Worm (Caenorhabditis elegans) whole organism, L2 larva: ENCODE measurements around the gene cal-8.

Experiments used
- C34F6.9 ChIP-seq: fragments of 150-350 bp; optimal IDR thresholded peaks from 2 replicates; lab custom pipeline; 2014; ENCODE audit warnings: missing biosample characterization, missing genetic modification characterization
- ZK546.5 ChIP-seq: sonication (generic microtip); optimal IDR thresholded peaks from 2 replicates; lab custom pipeline; 2017; ENCODE audit warnings: missing biosample characterization, missing genetic modification characterization
- ama-1 ChIP-seq: fragments of 150-350 bp; optimal IDR thresholded peaks from 2 replicates; lab custom pipeline; 2018; ENCODE audit warnings: inconsistent platforms
- ceh-82 ChIP-seq: fragments of 150-350 bp; optimal IDR thresholded peaks from 2 replicates; lab custom pipeline; 2014; ENCODE audit warnings: missing biosample characterization, missing genetic modification characterization
- crh-2 ChIP-seq: sonication (generic microtip); optimal IDR thresholded peaks from 2 replicates; lab custom pipeline; 2017; ENCODE audit warnings: missing biosample characterization, missing genetic modification characterization
- dmd-4 ChIP-seq: sonication (generic microtip); optimal IDR thresholded peaks from 2 replicates; lab custom pipeline; 2017; ENCODE audit warnings: missing biosample characterization, missing genetic modification characterization
- elt-1 ChIP-seq: fragments of 150-350 bp; optimal IDR thresholded peaks from 2 replicates; lab custom pipeline; 2014; ENCODE audit warnings: missing biosample characterization, missing genetic modification characterization
- fos-1 ChIP-seq: fragments of 150-350 bp; optimal IDR thresholded peaks from 2 replicates; lab custom pipeline; 2014; ENCODE audit warnings: missing biosample characterization, missing genetic modification characterization
- gmeb-1 ChIP-seq: fragments of 150-350 bp; optimal IDR thresholded peaks from 2 replicates; lab custom pipeline; 2014; ENCODE audit warnings: missing biosample characterization, missing genetic modification characterization
- lin-39 ChIP-seq: fragments of 150-350 bp; optimal IDR thresholded peaks from 2 replicates; lab custom pipeline; 2014; ENCODE audit warnings: missing biosample characterization, missing genetic modification reagents, missing genetic modification characterization
- lsy-2 ChIP-seq, 2 experiments: fragments of 150-350 bp in 1 of 2; sonication (generic microtip) in 1 of 2; optimal IDR thresholded peaks; 2 replicates each; lab custom pipeline; 2014 to 2017; ENCODE audit warnings: missing biosample characterization in 2 of 2, missing genetic modification characterization in 2 of 2
- mbf-1 ChIP-seq: sonication (generic microtip); optimal IDR thresholded peaks from 2 replicates; lab custom pipeline; 2017; ENCODE audit warnings: missing biosample characterization, missing genetic modification characterization
- nhr-10 ChIP-seq: sonication (generic microtip); optimal IDR thresholded peaks from 2 replicates; lab custom pipeline; 2017; ENCODE audit warnings: missing biosample characterization, missing genetic modification characterization
- nhr-11 ChIP-seq: fragments of 150-350 bp; optimal IDR thresholded peaks from 2 replicates; lab custom pipeline; 2014; ENCODE audit warnings: missing biosample characterization, missing genetic modification characterization
- nhr-129 ChIP-seq: fragments of 150-350 bp; optimal IDR thresholded peaks from 2 replicates; lab custom pipeline; 2014; ENCODE audit warnings: missing biosample characterization, missing genetic modification characterization
- nhr-21 ChIP-seq: fragments of 150-350 bp; optimal IDR thresholded peaks from 2 replicates; lab custom pipeline; 2014; ENCODE audit warnings: missing biosample characterization, missing genetic modification characterization
- nhr-23 ChIP-seq: fragments of 150-350 bp; optimal IDR thresholded peaks from 2 replicates; lab custom pipeline; 2014; ENCODE audit warnings: missing biosample characterization, missing genetic modification reagents, missing genetic modification characterization
- nhr-25 ChIP-seq: fragments of 150-350 bp; sonication (generic microtip); optimal IDR thresholded peaks from 3 replicates; lab custom pipeline; 2014; ENCODE audit warnings: missing biosample characterization, missing genetic modification characterization
- nhr-6 ChIP-seq: fragments of 150-350 bp; optimal IDR thresholded peaks from 2 replicates; lab custom pipeline; 2014; ENCODE audit warnings: missing biosample characterization, missing genetic modification characterization
- nhr-77 ChIP-seq: fragments of 150-350 bp; optimal IDR thresholded peaks from 2 replicates; lab custom pipeline; 2014; ENCODE audit warnings: missing biosample characterization, missing genetic modification characterization
- peb-1 ChIP-seq: fragments of 150-350 bp; optimal IDR thresholded peaks from 2 replicates; lab custom pipeline; 2014; ENCODE audit warnings: missing biosample characterization, missing genetic modification characterization
- sem-4 ChIP-seq: fragments of 150-350 bp; optimal IDR thresholded peaks from 2 replicates; lab custom pipeline; 2014; ENCODE audit warnings: missing biosample characterization, missing genetic modification reagents, missing genetic modification characterization
- sma-3 ChIP-seq: sonication (generic microtip); optimal IDR thresholded peaks from 2 replicates; lab custom pipeline; 2016; ENCODE audit warnings: missing genetic modification reagents, missing genetic modification characterization, missing compliant biosample characterization
- snpc-4 ChIP-seq: fragments of 150-350 bp; optimal IDR thresholded peaks from 2 replicates; lab custom pipeline; 2014; ENCODE audit warnings: missing biosample characterization, missing genetic modification characterization
- unc-39 ChIP-seq: fragments of 150-350 bp; optimal IDR thresholded peaks from 2 replicates; lab custom pipeline; 2014; ENCODE audit warnings: missing biosample characterization, missing genetic modification characterization
- unc-55 ChIP-seq: fragments of 150-350 bp; sonication (generic microtip); optimal IDR thresholded peaks from 3 replicates; lab custom pipeline; 2014; ENCODE audit warnings: missing biosample characterization, missing genetic modification reagents, missing genetic modification characterization
- unc-62 ChIP-seq: fragments of 150-350 bp; optimal IDR thresholded peaks from 2 replicates; lab custom pipeline; 2014; ENCODE audit warnings: missing biosample characterization, missing genetic modification reagents, missing genetic modification characterization
- zag-1 ChIP-seq: fragments of 150-350 bp; optimal IDR thresholded peaks from 2 replicates; lab custom pipeline; 2014; ENCODE audit warnings: missing biosample characterization, missing genetic modification characterization

The cal-8 gene

ce11 chrII:5503760-5504159 is 21.9 kb upstream of the cal-8 start, which contains the start of gene cyp-44A1:
cyp-44A1 (plus strand) TSS chrII:5504044.
- TF ChIP-seq fos-1 (tag; lab: Kevin White, UChicago) (peak; percentile 2), C34F6.9 (tag; lab: Kevin White, UChicago) (no peak)

ce11 chrII:5500986-5501657 is 19.3 kb upstream of the cal-8 start, which contains the start of gene F12A10.8:
F12A10.8 (minus strand) TSS chrII:5501064.
- TF ChIP-seq C34F6.9 (tag; lab: Kevin White, UChicago) (peak; percentile 33), lsy-2 (tag; optimal IDR thresholded peaks at IDR 0.05; lab: Kevin White, UChicago) (peak in 1 of 2 experiments; percentile 49), nhr-129 (tag; lab: Kevin White, UChicago) (peak; percentile 35), gmeb-1 (tag; lab: Kevin White, UChicago) (peak; percentile 70), ZK546.5 (tag; lab: Kevin White, UChicago) (no peak)
- TF ChIP-seq, all 48 proteins: peak for 4

ce11 chrII:5500470-5500869 is 18.6 kb upstream of the cal-8 start, which contains the start of gene fzy-1:
fzy-1 (plus strand) TSS chrII:5500770.
- no peak for TF ChIP-seq zag-1 (tag; lab: Kevin White, UChicago)
- no peak for TF ChIP-seq unc-55 (GFP tag; lab: Kevin White, UChicago)
- TF ChIP-seq nhr-10 = no peak
- TF ChIP-seq fos-1 (tag; lab: Kevin White, UChicago) = no peak
- no peak for TF ChIP-seq sem-4 (tag; lab: Kevin White, UChicago)
- no peak for TF ChIP-seq gmeb-1 (tag; lab: Kevin White, UChicago)
- no peak for TF ChIP-seq C34F6.9 (tag; lab: Kevin White, UChicago)
- no peak for TF ChIP-seq nhr-6 (tag; lab: Kevin White, UChicago)
- TF ChIP-seq nhr-25 (tag; lab: Kevin White, UChicago) = no peak
- no peak for TF ChIP-seq crh-2 (tag; lab: Kevin White, UChicago)

- TF ChIP-seq lin-39 (no peak), nhr-23 (tag; lab: Kevin White, UChicago) (no peak), elt-1 (tag; lab: Kevin White, UChicago) (no peak), mbf-1 (no peak), sma-3 (GFP tag; lab: Kevin White, UChicago) (no peak), zag-1 (tag; lab: Kevin White, UChicago) (no peak), unc-62 (no peak)
These were observed 16.4 kb upstream of the cal-8 start, which contains the start of the genes suex-1 and F12A10.9 for ce11 chrII:5498156-5498739. suex-1 (minus strand) TSS chrII:5498256. F12A10.9 (plus strand) TSS chrII:5498689.

DNA sequence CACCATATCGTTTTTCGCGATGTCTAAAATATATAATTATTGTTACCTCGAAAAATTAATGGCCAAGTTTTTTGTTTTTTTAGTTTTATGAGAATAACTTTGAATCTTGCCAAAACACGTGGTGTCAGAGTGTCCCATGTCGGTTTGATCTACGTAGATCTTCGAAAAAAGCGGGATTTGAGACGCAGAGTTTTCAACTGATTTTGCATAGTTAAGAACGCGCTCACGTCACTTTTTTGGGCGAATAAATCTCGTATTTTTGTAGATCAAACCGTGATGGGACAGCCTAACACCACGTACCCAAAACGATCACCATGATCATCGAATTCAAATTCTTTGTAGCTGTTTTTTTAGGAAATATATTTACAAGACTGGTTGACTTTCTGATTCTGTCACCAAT is 15.7 kb upstream of the cal-8 start:
- TF ChIP-seq ZK546.5 (tag; lab: Kevin White, UChicago) (no peak), dmd-4 (tag; lab: Kevin White, UChicago) (no peak), nhr-77 (tag; lab: Kevin White, UChicago) (no peak), unc-39 (tag; lab: Kevin White, UChicago) (no peak), ama-1 (lab: Kevin White, UChicago) (no peak), snpc-4 (tag; lab: Kevin White, UChicago) (no peak), nhr-21 (tag; lab: Kevin White, UChicago) (no peak)

- TF ChIP-seq nhr-25 (tag; lab: Kevin White, UChicago) (no peak), ceh-82 (tag; lab: Kevin White, UChicago) (no peak), nhr-11 (tag; lab: Kevin White, UChicago) (no peak), peb-1 (no peak), nhr-21 (tag; lab: Kevin White, UChicago) (peak; percentile 1), fos-1 (tag; lab: Kevin White, UChicago) (peak; percentile 4), unc-62 (no peak), sma-3 (GFP tag; lab: Kevin White, UChicago) (peak; percentile 1), nhr-77 (tag; lab: Kevin White, UChicago) (no peak)
These were observed 14.5 kb upstream of the cal-8 start, which contains the start of gene F12A10.1 for ce11 chrII:5496375-5496774. F12A10.1 (plus strand) TSS chrII:5496540.
